ENCODE assay signal across 1 fruit fly cellular context in the genomic region with DNA sequence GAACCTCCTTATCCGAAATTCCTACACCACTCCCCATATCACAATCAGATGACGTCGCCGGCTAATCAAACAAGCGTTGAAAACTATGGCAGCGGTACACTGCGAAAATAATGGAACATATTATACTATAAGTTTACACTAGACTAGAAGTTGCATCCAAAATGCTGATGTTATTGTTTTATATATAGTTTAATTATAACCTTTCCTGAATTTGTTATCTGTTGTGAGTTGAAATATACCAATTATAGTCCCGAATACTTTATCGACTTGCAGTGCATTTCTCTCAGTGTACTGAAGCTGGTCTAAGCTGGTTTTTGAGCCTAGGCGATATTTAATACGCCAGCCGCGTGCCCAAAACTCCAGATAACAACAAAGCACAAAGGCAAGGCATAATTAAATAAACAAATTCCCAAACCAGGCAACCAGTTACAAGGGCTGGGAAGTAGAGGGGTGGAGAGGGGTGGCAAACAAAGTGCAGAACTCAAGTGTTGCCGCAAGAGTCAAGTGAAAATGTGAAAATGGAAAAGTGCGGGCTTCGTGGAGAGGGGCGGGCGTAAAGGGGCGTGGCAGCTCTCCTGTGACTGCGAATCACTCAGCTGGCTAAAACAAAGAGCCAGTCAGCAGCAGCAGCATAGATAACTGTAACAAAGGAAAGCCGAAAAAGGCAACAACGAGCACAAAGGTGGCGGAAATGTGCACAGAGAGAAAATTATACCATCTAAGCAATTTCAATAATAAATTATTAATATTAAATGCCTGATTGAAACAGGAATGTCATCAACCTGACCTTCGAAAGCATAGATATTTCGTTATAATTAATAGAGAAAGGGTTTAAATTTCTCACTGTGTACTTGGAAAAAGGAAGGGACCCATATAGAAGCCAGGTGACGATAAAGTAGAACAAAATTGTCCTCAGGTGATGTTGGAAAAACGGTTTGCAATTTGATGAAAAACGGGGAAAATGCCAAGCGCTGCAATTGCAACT.
A peak's percentile ranks its signal among the peaks of the same experiment; 100 is the strongest.
TF ChIP-seq lines count a peak whose summit lies in the region.

No protein-coding gene starts in this region.

TF ChIP-seq in whole organism, embryonic, 481 proteins besides CTCF, POLR2A, EP300 and RAD21 (continued from another document and continues in another):
- TF ChIP-seq NC2β (GFP tag; optimal IDR thresholded peaks at IDR 0.05; lab: Kevin White, UChicago) (peak; percentile 55), CG2712 (tag; optimal IDR thresholded peaks at IDR 0.05; lab: Kevin White, UChicago) (peak; percentile 86), CG9797 (GFP tag; optimal IDR thresholded peaks at IDR 0.05; lab: Kevin White, UChicago) (no peak), Elba2 (GFP tag; optimal IDR thresholded peaks at IDR 0.05; lab: Kevin White, UChicago) (no peak), CkIIα-i1 (GFP tag; IDR thresholded peaks at IDR 0.05; lab: Robert Waterston, UW) (0 out of 2 replicates have a peak, but pooled peaks have one; percentile 43), CG17612 (GFP tag; IDR thresholded peaks at IDR 0.05; lab: Robert Waterston, UW) (peak; percentile 50; the same call in 1 of the 2 replicates), CG10565 (GFP tag; optimal IDR thresholded peaks at IDR 0.05; lab: Kevin White, UChicago) (no peak), ap (GFP tag; IDR thresholded peaks at IDR 0.05; lab: Robert Waterston, UW) (peak; percentile 72), CG15073 (GFP tag; optimal IDR thresholded peaks at IDR 0.05; lab: Kevin White, UChicago) (no peak), gfzf (GFP tag; optimal IDR thresholded peaks at IDR 0.05; lab: Kevin White, UChicago) (no peak), Lhr (GFP tag; optimal IDR thresholded peaks at IDR 0.05; lab: Kevin White, UChicago) (no peak), hbn (GFP tag; IDR thresholded peaks at IDR 0.05; lab: Robert Waterston, UW; ENCODE audit: partially characterized antibody) (no peak), kay (GFP tag; optimal IDR thresholded peaks at IDR 0.05; lab: Kevin White, UChicago) (peak; percentile 48), pita (GFP tag; optimal IDR thresholded peaks at IDR 0.05; lab: Kevin White, UChicago) (no peak), ken (GFP tag; IDR thresholded peaks at IDR 0.05; lab: Robert Waterston, UW) (peak; percentile 70), tio (GFP tag; optimal IDR thresholded peaks at IDR 0.05; lab: Kevin White, UChicago) (peak; percentile 55), CG15514 (GFP tag; optimal IDR thresholded peaks at IDR 0.05; lab: Kevin White, UChicago) (peak; percentile 77), Adf1 (GFP tag; IDR thresholded peaks at IDR 0.05; lab: Robert Waterston, UW) (peak; percentile 41; the same call in 1 of the 2 replicates), al (GFP tag; IDR thresholded peaks at IDR 0.05; lab: Robert Waterston, UW) (peak; percentile 70), CG6854 (GFP tag; optimal IDR thresholded peaks at IDR 0.05; lab: Kevin White, UChicago) (peak; percentile 75), CG8478 (optimal IDR thresholded peaks at IDR 0.05; lab: Kevin White, UChicago) (no peak), CG17912 (GFP tag; optimal IDR thresholded peaks at IDR 0.05; lab: Kevin White, UChicago) (no peak), CG2678 (tag; optimal IDR thresholded peaks at IDR 0.05; lab: Kevin White, UChicago) (peak; percentile 93), Nf-YC (tag; optimal IDR thresholded peaks at IDR 0.05; lab: Kevin White, UChicago) (peak; percentile 67), CG1603 (tag; optimal IDR thresholded peaks at IDR 0.05; lab: Kevin White, UChicago) (peak; percentile 87), CG13123 (GFP tag; optimal IDR thresholded peaks at IDR 0.05; lab: Kevin White, UChicago) (peak; percentile 5), CG4854 (GFP tag; optimal IDR thresholded peaks at IDR 0.05; lab: Kevin White, UChicago) (peak; percentile 61), dati (GFP tag; IDR thresholded peaks at IDR 0.05; lab: Robert Waterston, UW) (0 out of 2 replicates have a peak, but pooled peaks have one; percentile 9), CG3847 (GFP tag; IDR thresholded peaks at IDR 0.05; lab: Robert Waterston, UW) (peak; percentile 64), jing (GFP tag; optimal IDR thresholded peaks at IDR 0.05; lab: Kevin White, UChicago) (peak; percentile 62), CG11696 (GFP tag; IDR thresholded peaks at IDR 0.05; lab: Robert Waterston, UW) (peak; percentile 32; the same call in 1 of the 2 replicates), sima (GFP tag; optimal IDR thresholded peaks at IDR 0.05; lab: Kevin White, UChicago) (no peak), Abd-B (GFP tag; optimal IDR thresholded peaks at IDR 0.05; lab: Kevin White, UChicago) (peak; percentile 80), gro (GFP tag; optimal IDR thresholded peaks at IDR 0.05; lab: Kevin White, UChicago) (peak; percentile 74), CG9876 (GFP tag; optimal IDR thresholded peaks at IDR 0.05; lab: Kevin White, UChicago) (peak; percentile 5), CG30020 (tag; optimal IDR thresholded peaks at IDR 0.05; lab: Kevin White, UChicago) (peak; percentile 2), Dek (tag; optimal IDR thresholded peaks at IDR 0.05; lab: Kevin White, UChicago) (peak; percentile 84), CG18011 (GFP tag; optimal IDR thresholded peaks at IDR 0.05; lab: Kevin White, UChicago) (peak; percentile 58), Dp (GFP tag; optimal IDR thresholded peaks at IDR 0.05; lab: Kevin White, UChicago) (no peak), CG7928 (GFP tag; optimal IDR thresholded peaks at IDR 0.05; lab: Kevin White, UChicago) (peak; percentile 56), lilli (GFP tag; optimal IDR thresholded peaks at IDR 0.05; lab: Kevin White, UChicago) (peak; percentile 87), oc (tag; optimal IDR thresholded peaks at IDR 0.05; lab: Kevin White, UChicago) (peak; percentile 86), Sox102F (GFP tag; optimal IDR thresholded peaks at IDR 0.05; lab: Kevin White, UChicago) (peak; percentile 88), ttk (GFP tag; IDR thresholded peaks at IDR 0.05; lab: Robert Waterston, UW) (peak; percentile 71), CG4617 (GFP tag; optimal IDR thresholded peaks at IDR 0.05; lab: Kevin White, UChicago; ENCODE audit: borderline replicate concordance) (peak; percentile 19), bcd (GFP tag; optimal IDR thresholded peaks at IDR 0.05; lab: Kevin White, UChicago) (peak; percentile 83), sob (GFP tag; IDR thresholded peaks at IDR 0.05; lab: Robert Waterston, UW) (peak; percentile 84), YL-1 (GFP tag; optimal IDR thresholded peaks at IDR 0.05; lab: Kevin White, UChicago) (no peak), CG32767 (GFP tag; IDR thresholded peaks at IDR 0.05; lab: Robert Waterston, UW) (peak; percentile 66), HLHmδ (GFP tag; optimal IDR thresholded peaks at IDR 0.05; lab: Kevin White, UChicago) (no peak), slou (GFP tag; optimal IDR thresholded peaks at IDR 0.05; lab: Kevin White, UChicago) (peak; percentile 67), Dad (GFP tag; optimal IDR thresholded peaks at IDR 0.05; lab: Kevin White, UChicago) (peak; percentile 57), sens-2 (GFP tag; IDR thresholded peaks at IDR 0.05; lab: Robert Waterston, UW) (peak; percentile 69), Sry-δ (GFP tag; optimal IDR thresholded peaks at IDR 0.05; lab: Kevin White, UChicago) (no peak), Dfd (GFP tag; optimal IDR thresholded peaks at IDR 0.05; lab: Kevin White, UChicago) (no peak), Doc2 (GFP tag; IDR thresholded peaks at IDR 0.05; lab: Robert Waterston, UW) (no peak), CG10267 (tag; optimal IDR thresholded peaks at IDR 0.05; lab: Kevin White, UChicago) (peak; percentile 66), CG9609 (GFP tag; optimal IDR thresholded peaks at IDR 0.05; lab: Kevin White, UChicago) (peak; percentile 35), CG15011 (GFP tag; optimal IDR thresholded peaks at IDR 0.05; lab: Kevin White, UChicago) (peak; percentile 77), HLH4C (GFP tag; IDR thresholded peaks at IDR 0.05; lab: Robert Waterston, UW; ENCODE audit: partially characterized antibody) (no peak), CG8924 (tag; optimal IDR thresholded peaks at IDR 0.05; lab: Kevin White, UChicago) (peak; percentile 83), dmrt11E (tag; optimal IDR thresholded peaks at IDR 0.05; lab: Kevin White, UChicago) (peak; percentile 51), CG34422 (GFP tag; IDR thresholded peaks at IDR 0.05; lab: Robert Waterston, UW) (peak; percentile 73), dpn (GFP tag; optimal IDR thresholded peaks at IDR 0.05; lab: Kevin White, UChicago) (peak; percentile 77 to 78), CG9727 (GFP tag; optimal IDR thresholded peaks at IDR 0.05; lab: Kevin White, UChicago) (peak; percentile 72), h (optimal IDR thresholded peaks at IDR 0.05; lab: Kevin White, UChicago) (no peak), CG4424 (GFP tag; optimal IDR thresholded peaks at IDR 0.05; lab: Kevin White, UChicago) (peak; percentile 77), Lim3 (GFP tag; IDR thresholded peaks at IDR 0.05; lab: Robert Waterston, UW) (0 out of 2 replicates have a peak, but pooled peaks have one; percentile 27), TFAM (GFP tag; optimal IDR thresholded peaks at IDR 0.05; lab: Kevin White, UChicago) (no peak), Bdp1 (GFP tag; optimal IDR thresholded peaks at IDR 0.05; lab: Kevin White, UChicago) (peak; percentile 46), CG13894 (tag; optimal IDR thresholded peaks at IDR 0.05; lab: Kevin White, UChicago) (peak; percentile 78), gem (tag; optimal IDR thresholded peaks at IDR 0.05; lab: Kevin White, UChicago) (peak; percentile 96), CG30431 (GFP tag; optimal IDR thresholded peaks at IDR 0.05; lab: Kevin White, UChicago) (peak; percentile 64), CG11247 (GFP tag; IDR thresholded peaks at IDR 0.05; lab: Robert Waterston, UW) (peak; percentile 73), nerfin-2 (GFP tag; IDR thresholded peaks at IDR 0.05; lab: Robert Waterston, UW; ENCODE audit: partially characterized antibody) (no peak), pfk (GFP tag; optimal IDR thresholded peaks at IDR 0.05; lab: Kevin White, UChicago) (no peak), CG10462 (GFP tag; optimal IDR thresholded peaks at IDR 0.05; lab: Kevin White, UChicago) (peak; percentile 42), Ada2b (GFP tag; IDR thresholded peaks at IDR 0.05; lab: Robert Waterston, UW) (peak; percentile 86), CG14965 (GFP tag; optimal IDR thresholded peaks at IDR 0.05; lab: Kevin White, UChicago; ENCODE audit: borderline replicate concordance) (no peak), amos (GFP tag; IDR thresholded peaks at IDR 0.05; lab: Robert Waterston, UW; ENCODE audit: partially characterized antibody) (no peak), CG7839 (tag; optimal IDR thresholded peaks at IDR 0.05; lab: Kevin White, UChicago) (peak; percentile 92), gsb (GFP tag; IDR thresholded peaks at IDR 0.05; lab: Robert Waterston, UW) (peak; percentile 78), CG18599 (GFP tag; optimal IDR thresholded peaks at IDR 0.05; lab: Kevin White, UChicago) (peak; percentile 92), CG12659 (GFP tag; optimal IDR thresholded peaks at IDR 0.05; lab: Kevin White, UChicago) (peak; percentile 80), Ssrp (tag; optimal IDR thresholded peaks at IDR 0.05; lab: Kevin White, UChicago) (peak; percentile 76), BEAF-32 (GFP tag; optimal IDR thresholded peaks at IDR 0.05; lab: Kevin White, UChicago) (no peak), disco-r (GFP tag; optimal IDR thresholded peaks at IDR 0.05; lab: Kevin White, UChicago) (peak; percentile 43), CG2116 (GFP tag; optimal IDR thresholded peaks at IDR 0.05; lab: Kevin White, UChicago) (peak; percentile 4), crol (GFP tag; IDR thresholded peaks at IDR 0.05; lab: Robert Waterston, UW) (peak; percentile 70), CG6689 (GFP tag; IDR thresholded peaks at IDR 0.05; lab: Robert Waterston, UW) (peak; percentile 81), CG5953 (GFP tag; IDR thresholded peaks at IDR 0.05; lab: Robert Waterston, UW) (peak; percentile 73), crp (GFP tag; optimal IDR thresholded peaks at IDR 0.05; lab: Kevin White, UChicago) (peak in 1 of 2 experiments; percentile 14), CG11695 (GFP tag; IDR thresholded peaks at IDR 0.05; lab: Robert Waterston, UW) (peak; percentile 84), CG18764 (GFP tag; optimal IDR thresholded peaks at IDR 0.05; lab: Kevin White, UChicago) (peak; percentile 55), Jarid2 (GFP tag; optimal IDR thresholded peaks at IDR 0.05; lab: Kevin White, UChicago) (peak; percentile 57), Stat92E (GFP tag; optimal IDR thresholded peaks at IDR 0.05; lab: Kevin White, UChicago) (no peak), chif (GFP tag; optimal IDR thresholded peaks at IDR 0.05; lab: Kevin White, UChicago) (peak; percentile 60 to 64), btn (GFP tag; optimal IDR thresholded peaks at IDR 0.05; lab: Kevin White, UChicago) (peak; percentile 26), C15 (GFP tag; IDR thresholded peaks at IDR 0.05; lab: Robert Waterston, UW) (no peak), CG2875 (GFP tag; optimal IDR thresholded peaks at IDR 0.05; lab: Kevin White, UChicago) (peak; percentile 66), CG8290 (GFP tag; optimal IDR thresholded peaks at IDR 0.05; lab: Kevin White, UChicago) (no peak), CG8290 (tag; optimal IDR thresholded peaks at IDR 0.05; lab: Kevin White, UChicago) (peak in 1 of 2 experiments; percentile 88), psq (GFP tag; optimal IDR thresholded peaks at IDR 0.05; lab: Kevin White, UChicago) (peak; percentile 49), Hr78 (GFP tag; optimal IDR thresholded peaks at IDR 0.05; lab: Kevin White, UChicago) (peak in 1 of 2 experiments; percentile 46), CG17361 (GFP tag; IDR thresholded peaks at IDR 0.05; lab: Robert Waterston, UW) (peak; percentile 75), Hand (GFP tag; optimal IDR thresholded peaks at IDR 0.05; lab: Kevin White, UChicago) (peak; percentile 77), CG15696 (tag; optimal IDR thresholded peaks at IDR 0.05; lab: Kevin White, UChicago) (peak; percentile 57), CG1792 (GFP tag; optimal IDR thresholded peaks at IDR 0.05; lab: Kevin White, UChicago) (peak; percentile 65), Nf-YB (GFP tag; optimal IDR thresholded peaks at IDR 0.05; lab: Kevin White, UChicago) (peak; percentile 61), CG3163 (GFP tag; optimal IDR thresholded peaks at IDR 0.05; lab: Kevin White, UChicago) (no peak), stwl (tag; optimal IDR thresholded peaks at IDR 0.05; lab: Kevin White, UChicago) (no peak), Kr (GFP tag; optimal IDR thresholded peaks at IDR 0.05; lab: Kevin White, UChicago) (no peak), cad (GFP tag; optimal IDR thresholded peaks at IDR 0.05; lab: Kevin White, UChicago) (no peak), CG5180 (GFP tag; optimal IDR thresholded peaks at IDR 0.05; lab: Kevin White, UChicago) (peak; percentile 48), CG8388 (GFP tag; optimal IDR thresholded peaks at IDR 0.05; lab: Kevin White, UChicago) (peak; percentile 78), HmgZ (tag; optimal IDR thresholded peaks at IDR 0.05; lab: Kevin White, UChicago) (peak; percentile 85), emc (GFP tag; optimal IDR thresholded peaks at IDR 0.05; lab: Kevin White, UChicago) (peak; percentile 29), Sry-β (GFP tag; optimal IDR thresholded peaks at IDR 0.05; lab: Kevin White, UChicago) (peak; percentile 1)
